Worm (Caenorhabditis elegans): ENCODE results near the gene fkb-1.

ce11 chrIV:11031640-11032039, 4.7 kb upstream of the fkb-1 start:
- TF ChIP-seq ets-4 (tag; optimal IDR thresholded peaks at IDR 0.05) (no peak), pha-4 (tag; optimal IDR thresholded peaks at IDR 0.05) (no peak), unc-55 (GFP tag; optimal IDR thresholded peaks at IDR 0.05) (no peak), Y22D7AL.16 (tag; optimal IDR thresholded peaks at IDR 0.05) (no peak), pat-9 (tag; optimal IDR thresholded peaks at IDR 0.05) (no peak), unc-86 (tag; optimal IDR thresholded peaks at IDR 0.05) (no peak), dve-1 (tag; optimal IDR thresholded peaks at IDR 0.05) (no peak), unc-42 (tag; optimal IDR thresholded peaks at IDR 0.05) (no peak), elt-4 (tag; optimal IDR thresholded peaks at IDR 0.05) (no peak)

All from whole organism, late embryonic.